Fruit fly (Drosophila melanogaster) whole organism, embryonic: ENCODE data around the gene EMC5.

Experiments used
- B-H1 ChIP-seq: fragments of 200-800 bp; sonication (Bioruptor generic); IDR thresholded peaks from 3 replicates; pipeline ENCODE4 v1.3.6; 2022; ENCODE audit warnings: missing biosample characterization, missing genetic modification characterization
- CG10959 ChIP-seq: fragments of 200-800 bp; sonication (Bioruptor generic); IDR thresholded peaks from 2 replicates; pipeline ENCODE4 v1.3.6; 2022; ENCODE audit warnings: missing biosample characterization, missing genetic modification characterization
- CG11247 ChIP-seq: fragments of 200-800 bp; sonication (Bioruptor generic); IDR thresholded peaks from 2 replicates; pipeline ENCODE4 v1.3.6; 2022; ENCODE audit warnings: missing biosample characterization, missing genetic modification characterization
- CG11398 ChIP-seq: fragments of 200-800 bp; sonication (Bioruptor generic); optimal IDR thresholded peaks from 2 replicates; lab custom pipeline; 2016; ENCODE audit warnings: missing biosample characterization, missing genetic modification characterization
- CG12219 ChIP-seq: fragments of 200-800 bp; sonication (Bioruptor generic); optimal IDR thresholded peaks from 3 replicates; lab custom pipeline; 2018; ENCODE audit warnings: missing biosample characterization, mild to moderate bottlenecking, missing genetic modification characterization
- CG14860 ChIP-seq: fragments of 200-800 bp; sonication (Bioruptor generic); IDR thresholded peaks from 3 replicates; pipeline ENCODE4 v1.3.6; 2022; ENCODE audit warnings: missing biosample characterization, missing genetic modification characterization; ENCODE audit not compliant: partially characterized antibody
- CG15696 ChIP-seq: fragments of 200-800 bp; sonication (Bioruptor generic); optimal IDR thresholded peaks from 2 replicates; lab custom pipeline; 2019; ENCODE audit warnings: missing biosample characterization, mild to moderate bottlenecking, missing genetic modification characterization, moderate library complexity
- CG17829 ChIP-seq: fragments of 200-800 bp; optimal IDR thresholded peaks from 2 replicates; lab custom pipeline; 2019; ENCODE audit warnings: missing biosample characterization, mild to moderate bottlenecking, missing genetic modification characterization, moderate library complexity
- CG18599 ChIP-seq: fragments of 200-800 bp; sonication (Bioruptor generic); optimal IDR thresholded peaks from 3 replicates; lab custom pipeline; 2017; ENCODE audit warnings: missing biosample characterization, missing genetic modification characterization, mild to moderate bottlenecking, moderate library complexity, missing genetic modification reagents
- CG18764 ChIP-seq: fragments of 200-800 bp; sonication (Bioruptor generic); optimal IDR thresholded peaks from 3 replicates; lab custom pipeline; 2016; ENCODE audit warnings: missing biosample characterization, missing genetic modification characterization
- CG2129 ChIP-seq: fragments of 200-800 bp; sonication (Bioruptor generic); IDR thresholded peaks from 2 replicates; pipeline ENCODE4 v1.3.6; 2022; ENCODE audit warnings: missing biosample characterization, missing genetic modification characterization; ENCODE audit not compliant: partially characterized antibody
- CG2889 ChIP-seq: fragments of 200-800 bp; sonication (Bioruptor generic); IDR thresholded peaks from 3 replicates; pipeline ENCODE4 v1.3.6; 2022; ENCODE audit warnings: missing biosample characterization, missing genetic modification characterization
- CG34422 ChIP-seq: fragments of 200-800 bp; sonication (Bioruptor generic); IDR thresholded peaks from 3 replicates; pipeline ENCODE4 v1.3.6; 2022; ENCODE audit warnings: missing biosample characterization, missing genetic modification characterization
- CG4282 ChIP-seq: fragments of 200-800 bp; sonication (Bioruptor generic); optimal IDR thresholded peaks from 2 replicates; lab custom pipeline; 2016; ENCODE audit warnings: missing biosample characterization, missing genetic modification characterization
- CG4820 ChIP-seq: fragments of 200-800 bp; sonication (Bioruptor generic); optimal IDR thresholded peaks from 3 replicates; lab custom pipeline; 2016; ENCODE audit warnings: missing biosample characterization, missing genetic modification characterization
- CG4854 ChIP-seq: fragments of 200-800 bp; sonication (Bioruptor generic); optimal IDR thresholded peaks from 2 replicates; lab custom pipeline; 2016; ENCODE audit warnings: missing biosample characterization, missing genetic modification characterization, inconsistent platforms
- CG6765 ChIP-seq: fragments of 200-800 bp; sonication (Bioruptor generic); optimal IDR thresholded peaks from 3 replicates; lab custom pipeline; 2017; ENCODE audit warnings: missing biosample characterization, mild to moderate bottlenecking, missing genetic modification characterization
- CG8290 ChIP-seq, 3 experiments: fragments of 200-800 bp; sonication (Bioruptor generic); optimal IDR thresholded peaks; 2 replicates each; lab custom pipeline; 2016 to 2019; ENCODE audit warnings: missing biosample characterization in 3 of 3, missing genetic modification characterization in 3 of 3, mild to moderate bottlenecking in 2 of 3, moderate library complexity in 1 of 3
- CG9609 ChIP-seq: fragments of 200-800 bp; sonication (Bioruptor generic); optimal IDR thresholded peaks from 3 replicates; lab custom pipeline; 2016; ENCODE audit warnings: missing biosample characterization, missing genetic modification characterization
- Dek ChIP-seq: fragments of 200-800 bp; sonication (Bioruptor generic); optimal IDR thresholded peaks from 3 replicates; lab custom pipeline; 2019; ENCODE audit warnings: missing biosample characterization, mild to moderate bottlenecking, missing genetic modification characterization, moderate library complexity
- Dip3 ChIP-seq: fragments of 200-800 bp; sonication (Bioruptor generic); optimal IDR thresholded peaks from 3 replicates; lab custom pipeline; 2016; ENCODE audit warnings: missing biosample characterization, missing genetic modification characterization
- Dll ChIP-seq: fragments of 200-800 bp; sonication (Bioruptor generic); IDR thresholded peaks from 4 replicates; pipeline ENCODE4 v1.3.6; 2022; ENCODE audit warnings: missing biosample characterization, missing genetic modification characterization; ENCODE audit not compliant: partially characterized antibody
- Hr78 ChIP-seq, 2 experiments: fragments of 200-800 bp in 1 of 2; fragments of >200 bp in 1 of 2; sonication (Bioruptor generic) in 1 of 2; optimal IDR thresholded peaks; 2 replicates each; lab custom pipeline; 2017 to 2019; ENCODE audit warnings: missing biosample characterization in 2 of 2, missing genetic modification characterization in 2 of 2, mild to moderate bottlenecking in 1 of 2, moderate library complexity in 1 of 2
- MTF-1 ChIP-seq: fragments of 200-800 bp; sonication (Bioruptor generic); optimal IDR thresholded peaks from 2 replicates; lab custom pipeline; 2018; ENCODE audit warnings: missing biosample characterization, mild to moderate bottlenecking, missing genetic modification characterization, borderline replicate concordance
- Max ChIP-seq: fragments of 200-800 bp; sonication (Bioruptor generic); optimal IDR thresholded peaks from 2 replicates; lab custom pipeline; 2016; ENCODE audit warnings: missing biosample characterization, mild to moderate bottlenecking, missing genetic modification characterization
- Nf-YB ChIP-seq: fragments of 200-800 bp; sonication (Bioruptor generic); optimal IDR thresholded peaks from 3 replicates; lab custom pipeline; 2019; ENCODE audit warnings: missing biosample characterization, mild to moderate bottlenecking, missing genetic modification characterization, moderate library complexity
- PHDP ChIP-seq: fragments of 200-800 bp; sonication (Bioruptor generic); optimal IDR thresholded peaks from 3 replicates; lab custom pipeline; 2018; ENCODE audit warnings: missing biosample characterization, mild to moderate bottlenecking, missing genetic modification characterization, moderate library complexity
- Sin3A ChIP-seq: fragments of >200 bp; optimal IDR thresholded peaks from 2 replicates; lab custom pipeline; 2018
- Trl ChIP-seq, 3 experiments: fragments of >200 bp in 2 of 3; fragments of 200-800 bp in 1 of 3; sonication (Bioruptor generic) in 1 of 3; optimal IDR thresholded peaks; 2 replicates in 1 of 3; 3 replicates in 2 of 3; lab custom pipeline; 2016 to 2017; ENCODE audit warnings: missing biosample characterization in 1 of 3, missing genetic modification characterization in 1 of 3
- YL-1 ChIP-seq: fragments of 200-800 bp; sonication (Bioruptor generic); optimal IDR thresholded peaks from 3 replicates; lab custom pipeline; 2017; ENCODE audit warnings: missing biosample characterization, mild to moderate bottlenecking, missing genetic modification characterization
- ac ChIP-seq: fragments of 200-800 bp; sonication (Bioruptor generic); optimal IDR thresholded peaks from 3 replicates; lab custom pipeline; 2017; ENCODE audit warnings: missing biosample characterization, mild to moderate bottlenecking, missing genetic modification characterization
- caup ChIP-seq: fragments of 200-800 bp; sonication (Bioruptor generic); optimal IDR thresholded peaks from 3 replicates; lab custom pipeline; 2017; ENCODE audit warnings: missing biosample characterization, mild to moderate bottlenecking, missing genetic modification characterization, moderate library complexity; ENCODE audit not compliant: severe bottlenecking
- crol ChIP-seq: fragments of 200-800 bp; sonication (Bioruptor generic); IDR thresholded peaks from 2 replicates; pipeline ENCODE4 v1.3.6; 2022; ENCODE audit warnings: missing biosample characterization, missing genetic modification characterization
- dimm ChIP-seq: fragments of 200-800 bp; sonication (Bioruptor generic); IDR thresholded peaks from 2 replicates; pipeline ENCODE4 v1.3.6; 2022; ENCODE audit warnings: missing biosample characterization, missing genetic modification characterization
- jing ChIP-seq: fragments of 200-800 bp; sonication (Bioruptor generic); optimal IDR thresholded peaks from 2 replicates; lab custom pipeline; 2018; ENCODE audit warnings: missing biosample characterization, mild to moderate bottlenecking, missing genetic modification characterization
- ken ChIP-seq: fragments of 200-800 bp; sonication (Bioruptor generic); IDR thresholded peaks from 3 replicates; pipeline ENCODE4 v1.3.6; 2022; ENCODE audit warnings: missing biosample characterization, missing genetic modification characterization
- kni ChIP-seq: fragments of 200-800 bp; sonication (Bioruptor generic); optimal IDR thresholded peaks from 3 replicates; lab custom pipeline; 2017; ENCODE audit warnings: mild to moderate bottlenecking, missing biosample characterization, missing genetic modification reagents, missing genetic modification characterization
- lbe ChIP-seq: fragments of 200-800 bp; sonication (Bioruptor generic); optimal IDR thresholded peaks from 2 replicates; lab custom pipeline; 2016; ENCODE audit warnings: missing biosample characterization, mild to moderate bottlenecking, missing genetic modification characterization
- lmd ChIP-seq: fragments of 200-800 bp; sonication (Bioruptor generic); IDR thresholded peaks from 2 replicates; pipeline ENCODE4 v1.3.6; 2022; ENCODE audit warnings: missing biosample characterization, missing genetic modification characterization
- mld ChIP-seq: fragments of 200-800 bp; sonication (Bioruptor generic); IDR thresholded peaks from 3 replicates; pipeline ENCODE4 v1.3.6; 2022; ENCODE audit warnings: missing biosample characterization, missing genetic modification characterization; ENCODE audit not compliant: partially characterized antibody
- nerfin-1 ChIP-seq: fragments of 200-800 bp; sonication (Bioruptor generic); optimal IDR thresholded peaks from 3 replicates; lab custom pipeline; 2019; ENCODE audit warnings: missing biosample characterization, mild to moderate bottlenecking, missing genetic modification characterization, moderate library complexity
- org-1 ChIP-seq: fragments of 200-800 bp; sonication (Bioruptor generic); optimal IDR thresholded peaks from 2 replicates; lab custom pipeline; 2017; ENCODE audit warnings: missing biosample characterization, missing genetic modification characterization
- phol ChIP-seq: fragments of 200-800 bp; sonication (Bioruptor generic); optimal IDR thresholded peaks from 3 replicates; lab custom pipeline; 2018; ENCODE audit warnings: missing biosample characterization, mild to moderate bottlenecking, missing genetic modification characterization, moderate library complexity
- prd ChIP-seq, 3 experiments: fragments of >200 bp in 2 of 3; fragments of 200-800 bp in 1 of 3; sonication (Bioruptor generic) in 1 of 3; optimal IDR thresholded peaks in 2 of 3; IDR thresholded peaks in 1 of 3; 2 replicates in 2 of 3; 3 replicates in 1 of 3; pipeline versions ENCODE4 v1.3.6 to Lab custom; 2017 to 2022; ENCODE audit warnings: missing biosample characterization in 1 of 3, missing genetic modification characterization in 1 of 3
- pzg ChIP-seq: fragments of 200-800 bp; sonication (Bioruptor generic); optimal IDR thresholded peaks from 3 replicates; lab custom pipeline; 2018; ENCODE audit warnings: missing biosample characterization, mild to moderate bottlenecking, missing genetic modification characterization, moderate library complexity
- tin ChIP-seq: fragments of 200-800 bp; sonication (Bioruptor generic); optimal IDR thresholded peaks from 3 replicates; lab custom pipeline; 2016; ENCODE audit warnings: missing biosample characterization, missing genetic modification characterization
- tio ChIP-seq: fragments of 200-800 bp; sonication (Bioruptor generic); optimal IDR thresholded peaks from 2 replicates; lab custom pipeline; 2017; ENCODE audit warnings: missing biosample characterization, missing genetic modification characterization, inconsistent platforms
- toy ChIP-seq: fragments of 200-800 bp; sonication (Bioruptor generic); IDR thresholded peaks from 2 replicates; pipeline ENCODE4 v1.3.6; 2022; ENCODE audit warnings: missing biosample characterization, missing genetic modification characterization

The EMC5 gene

dm6 chr2L:18957142-18957674 lies 30.3 kb upstream of the EMC5 start, which contains the start of gene Bhmt (continued):
- no peak for TF ChIP-seq Trl (optimal IDR thresholded peaks at IDR 0.05; lab: Kevin White, UChicago)
- TF ChIP-seq Trl (GFP tag; optimal IDR thresholded peaks at IDR 0.05; lab: Kevin White, UChicago), result no peak
- peak; percentile 37 for TF ChIP-seq org-1 (GFP tag; lab: Kevin White, UChicago)
- no peak for TF ChIP-seq CG4282 (GFP tag; lab: Kevin White, UChicago)
- peak; percentile 4 for TF ChIP-seq pzg (GFP tag; lab: Kevin White, UChicago)
- TF ChIP-seq PHDP (tag; lab: Kevin White, UChicago), result peak; percentile 80
- TF ChIP-seq nerfin-1, result no peak
- peak; percentile 86 for TF ChIP-seq CG18599 (GFP tag; lab: Kevin White, UChicago)
- TF ChIP-seq tin, result peak; percentile 35
- no peak for TF ChIP-seq prd (optimal IDR thresholded peaks at IDR 0.05; lab: Kevin White, UChicago)
- TF ChIP-seq prd (GFP tag; IDR thresholded peaks at IDR 0.05; lab: Robert Waterston, UW), result peak; percentile 66
- peak; percentile 52 for TF ChIP-seq B-H1
- TF ChIP-seq phol (tag; lab: Kevin White, UChicago), result peak; percentile 53
- no peak for TF ChIP-seq CG14860
- TF ChIP-seq mld (GFP tag; lab: Robert Waterston, UW), result no peak
- TF ChIP-seq jing (GFP tag; lab: Kevin White, UChicago), result no peak
- no peak for TF ChIP-seq crol (GFP tag; lab: Robert Waterston, UW)
- TF ChIP-seq CG11247 (GFP tag; lab: Robert Waterston, UW), result peak; percentile 74
- TF ChIP-seq CG4820, result peak; percentile 40
- TF ChIP-seq Dek (tag; lab: Kevin White, UChicago), result peak; percentile 67
- TF ChIP-seq ken, result no peak
- TF ChIP-seq Nf-YB (GFP tag; lab: Kevin White, UChicago), result peak; percentile 40
- TF ChIP-seq CG17829 (tag; lab: Kevin White, UChicago), result peak; percentile 71
- TF ChIP-seq CG18764 (GFP tag; lab: Kevin White, UChicago), result peak; percentile 14
- TF ChIP-seq YL-1, result peak; percentile 29
- TF ChIP-seq Max (GFP tag; lab: Kevin White, UChicago), result peak; percentile 20
- TF ChIP-seq caup, result peak; percentile 69
- TF ChIP-seq Dip3 (GFP tag; lab: Kevin White, UChicago), result no peak
- TF ChIP-seq lbe (GFP tag; lab: Kevin White, UChicago), result peak; percentile 88
- no peak for TF ChIP-seq CG2889 (GFP tag; lab: Robert Waterston, UW)
- TF ChIP-seq CG4854, result no peak
- no peak for TF ChIP-seq Dll (GFP tag; lab: Robert Waterston, UW)
- TF ChIP-seq CG12219 (GFP tag; lab: Kevin White, UChicago), result peak; percentile 14
- peak; percentile 77 for TF ChIP-seq lmd (GFP tag; lab: Robert Waterston, UW)
- peak; percentile 40; the same call in 1 of the 2 replicates for TF ChIP-seq toy
- TF ChIP-seq tio (GFP tag; lab: Kevin White, UChicago), result peak; percentile 24
- no peak for TF ChIP-seq CG6765 (GFP tag; lab: Kevin White, UChicago)
- TF ChIP-seq CG2129, result no peak
- TF ChIP-seq CG9609 (GFP tag; lab: Kevin White, UChicago), result no peak
- no peak for TF ChIP-seq CG8290 (GFP tag; optimal IDR thresholded peaks at IDR 0.05; lab: Kevin White, UChicago)
- peak in 1 of 2 experiments; percentile 2 for TF ChIP-seq CG8290 (tag; optimal IDR thresholded peaks at IDR 0.05; lab: Kevin White, UChicago)
- TF ChIP-seq kni, result no peak
- no peak for TF ChIP-seq CG11398 (GFP tag; lab: Kevin White, UChicago)
- TF ChIP-seq CG34422, result 0 out of 3 replicates have a peak, but pooled peaks have one; percentile 18
- no peak for TF ChIP-seq Sin3A
- TF ChIP-seq CG15696 (tag; lab: Kevin White, UChicago), result peak; percentile 32
- no peak for TF ChIP-seq CG10959 (GFP tag; lab: Robert Waterston, UW)
- peak; percentile 27 for TF ChIP-seq MTF-1 (GFP tag; lab: Kevin White, UChicago)
- no peak for TF ChIP-seq ac (GFP tag; lab: Kevin White, UChicago)
- no peak for TF ChIP-seq Hr78 (GFP tag; optimal IDR thresholded peaks at IDR 0.05; lab: Kevin White, UChicago)
- no peak for TF ChIP-seq dimm (GFP tag; lab: Robert Waterston, UW)
